Worm (Caenorhabditis elegans): ENCODE results near the gene zig-10.

zig-10 gene

ce11 chrII:6386467-6386866, 12.0 kb upstream of the zig-10 start, which contains the start of gene F58F12.4:
Gene F58F12.4 (plus strand): TSS chrII:6386767.
- TF ChIP-seq cebp-1 (GFP tag; IDR thresholded peaks at IDR 0.05) (no peak), cebp-1 (tag; optimal IDR thresholded peaks at IDR 0.05) (no peak), repo-1 (tag; optimal IDR thresholded peaks at IDR 0.05) (no peak), ztf-18 (tag; optimal IDR thresholded peaks at IDR 0.05) (no peak), let-526 (GFP tag; IDR thresholded peaks at IDR 0.05) (no peak), hrde-1 (tag; optimal IDR thresholded peaks at IDR 0.05; ENCODE audit: borderline replicate concordance) (no peak), B0035.1 (tag; optimal IDR thresholded peaks at IDR 0.05) (no peak)

- TF ChIP-seq ceh-58 (GFP tag; IDR thresholded peaks at IDR 0.05) (no peak), hrde-1 (tag; optimal IDR thresholded peaks at IDR 0.05; ENCODE audit: borderline replicate concordance) (no peak), nhr-90 (tag; optimal IDR thresholded peaks at IDR 0.05) (no peak), ztf-18 (tag; optimal IDR thresholded peaks at IDR 0.05) (no peak), egrh-3 (GFP tag; IDR thresholded peaks at IDR 0.05) (no peak), ets-4 (GFP tag; optimal IDR thresholded peaks at IDR 0.05) (no peak), gei-17 (GFP tag; optimal IDR thresholded peaks at IDR 0.05) (no peak), pbrm-1 (GFP tag; IDR thresholded peaks at IDR 0.05) (no peak), xnd-1 (tag; optimal IDR thresholded peaks at IDR 0.05) (no peak), let-526 (GFP tag; IDR thresholded peaks at IDR 0.05) (no peak), nfya-2 (GFP tag; IDR thresholded peaks at IDR 0.05) (no peak), hmg-1.2 (GFP tag; IDR thresholded peaks at IDR 0.05) (no peak), F49E8.2 (tag; optimal IDR thresholded peaks at IDR 0.05; ENCODE audit: insufficient read depth) (no peak), cebp-2 (GFP tag; IDR thresholded peaks at IDR 0.05) (no peak), lsl-1 (GFP tag; optimal IDR thresholded peaks at IDR 0.05) (no peak), ztf-3 (GFP tag; optimal IDR thresholded peaks at IDR 0.05) (no peak)
Measured at ce11 chrII:6387937-6388336, 10.6 kb upstream of the zig-10 start, which contains the start of gene F58F12.2. Gene F58F12.2 (minus strand): TSS chrII:6388037.

- TF ChIP-seq nhr-27 (tag; optimal IDR thresholded peaks at IDR 0.05) = no peak
Measured at ce11 chrII:6391195-6391594, 7.3 kb upstream of the zig-10 start, which contains the start of gene F58F12.3. Gene F58F12.3 (minus strand): TSS chrII:6391295.

- no peak for TF ChIP-seq egl-44 (GFP tag; IDR thresholded peaks at IDR 0.05)
- TF ChIP-seq egl-18 (GFP tag; IDR thresholded peaks at IDR 0.05) = no peak
- no peak for TF ChIP-seq Y56A3A.18 (GFP tag; IDR thresholded peaks at IDR 0.05)
- no peak for TF ChIP-seq sdz-38 (tag; optimal IDR thresholded peaks at IDR 0.05)
- TF ChIP-seq madf-10 (tag; optimal IDR thresholded peaks at IDR 0.05) = no peak
- no peak for TF ChIP-seq dox-1 (GFP tag; IDR thresholded peaks at IDR 0.05)
- TF ChIP-seq tbp1 (GFP tag; optimal IDR thresholded peaks at IDR 0.05) = no peak
- TF ChIP-seq tlf-1 (GFP tag; optimal IDR thresholded peaks at IDR 0.05) = no peak
- no peak for TF ChIP-seq efl-1 (GFP tag; optimal IDR thresholded peaks at IDR 0.05)
- no peak for TF ChIP-seq nhr-27 (tag; optimal IDR thresholded peaks at IDR 0.05)
- TF ChIP-seq bed-2 (GFP tag; IDR thresholded peaks at IDR 0.05) = no peak
- no peak for TF ChIP-seq ceh-100 (GFP tag; IDR thresholded peaks at IDR 0.05)
- TF ChIP-seq nhr-179 (tag; optimal IDR thresholded peaks at IDR 0.05) = no peak
- TF ChIP-seq rpc-1 (optimal IDR thresholded peaks at IDR 0.05) = no peak
- no peak for TF ChIP-seq rpc-1 (tag; optimal IDR thresholded peaks at IDR 0.05)
- no peak for TF ChIP-seq atf-7 (tag; optimal IDR thresholded peaks at IDR 0.05)
- no peak for TF ChIP-seq lag-1 (GFP tag; IDR thresholded peaks at IDR 0.05)
- no peak for TF ChIP-seq let-607 (tag; optimal IDR thresholded peaks at IDR 0.05)
- no peak for TF ChIP-seq Y95B8A.8 (GFP tag; IDR thresholded peaks at IDR 0.05)
Measured at ce11 chrII:6394037-6394436, 4.5 kb upstream of the zig-10 start.
